Worm (Caenorhabditis elegans) whole organism, mixed stage, embryonic: ENCODE measurements around the gene C32H11.3.

Experiments
- lin-13 ChIP-seq: fragments of 150-350 bp; optimal IDR thresholded peaks from 2 replicates; lab custom pipeline; 2014; ENCODE audit warnings: missing biosample characterization, missing genetic modification characterization
- nhr-76 ChIP-seq: sonication (generic microtip); optimal IDR thresholded peaks from 2 replicates; lab custom pipeline; 2017; ENCODE audit warnings: missing biosample characterization, missing genetic modification characterization
- pha-4 ChIP-seq: fragments of 150-350 bp; optimal IDR thresholded peaks from 2 replicates; lab custom pipeline; 2018; ENCODE audit warnings: missing biosample characterization, missing genetic modification reagents, missing genetic modification characterization

ce11 chrIV:12909871-12910270 lies 8.5 kb upstream of the C32H11.3 start, which contains the start of gene K08D8.4:
- TF ChIP-seq pha-4 (tag; lab: Kevin White, UChicago) = no peak
- TF ChIP-seq lin-13 (tag; lab: Kevin White, UChicago) = no peak
- TF ChIP-seq nhr-76 (tag; lab: Kevin White, UChicago) = no peak
